Fruit fly (Drosophila melanogaster) whole organism, pupa: Measurements from ENCODE around the gene CG31093.

ENCODE experiments used
- CG10348 ChIP-seq: fragments of 200-800 bp; sonication (Bioruptor generic); IDR thresholded peaks from 2 replicates; pipeline ENCODE4 v1.3.6; 2022; ENCODE audit warnings: missing biosample characterization, missing genetic modification characterization
- CG12605 ChIP-seq: fragments of 200-800 bp; sonication (Bioruptor generic); IDR thresholded peaks from 2 replicates; pipeline ENCODE4 v1.3.6; 2022; ENCODE audit warnings: missing biosample characterization, missing genetic modification characterization
- CG13204 ChIP-seq: fragments of 200-800 bp; sonication (Bioruptor generic); optimal IDR thresholded peaks from 2 replicates; lab custom pipeline; 2018; ENCODE audit warnings: missing biosample characterization, mild to moderate bottlenecking, missing genetic modification characterization, moderate library complexity
- CG14655 ChIP-seq: fragments of 200-800 bp; sonication (Bioruptor generic); optimal IDR thresholded peaks from 3 replicates; lab custom pipeline; 2017; ENCODE audit warnings: mild to moderate bottlenecking, missing biosample characterization, missing genetic modification reagents, missing genetic modification characterization
- CG15710 ChIP-seq: fragments of 200-800 bp; sonication (Bioruptor generic); optimal IDR thresholded peaks from 2 replicates; lab custom pipeline; 2018; ENCODE audit warnings: missing biosample characterization, mild to moderate bottlenecking, missing genetic modification characterization, moderate library complexity
- CG17806 ChIP-seq: fragments of 200-800 bp; sonication (Bioruptor generic); optimal IDR thresholded peaks from 2 replicates; lab custom pipeline; 2018; ENCODE audit warnings: missing biosample characterization, mild to moderate bottlenecking, missing genetic modification characterization, moderate library complexity
- CG32121 ChIP-seq: fragments of 200-800 bp; sonication (Bioruptor generic); IDR thresholded peaks from 2 replicates; pipeline ENCODE4 v1.3.6; 2022; ENCODE audit warnings: missing biosample characterization, missing genetic modification characterization
- CG34367 ChIP-seq: fragments of 200-800 bp; sonication (Bioruptor generic); optimal IDR thresholded peaks from 2 replicates; lab custom pipeline; 2018; ENCODE audit warnings: missing biosample characterization, mild to moderate bottlenecking, missing genetic modification characterization
- CG4496 ChIP-seq: fragments of 200-800 bp; sonication (Bioruptor generic); IDR thresholded peaks from 3 replicates; pipeline ENCODE4 v1.3.6; 2022; ENCODE audit warnings: missing biosample characterization, missing genetic modification characterization
- CG8159 ChIP-seq: fragments of 200-800 bp; sonication (Bioruptor generic); optimal IDR thresholded peaks from 3 replicates; lab custom pipeline; 2018; ENCODE audit warnings: missing biosample characterization, mild to moderate bottlenecking, missing genetic modification characterization, moderate library complexity
- CG8301 ChIP-seq: fragments of 200-800 bp; sonication (Bioruptor generic); optimal IDR thresholded peaks from 2 replicates; lab custom pipeline; 2018; ENCODE audit warnings: missing biosample characterization, mild to moderate bottlenecking, missing genetic modification characterization
- CG9948 ChIP-seq: fragments of 200-800 bp; sonication (Bioruptor generic); optimal IDR thresholded peaks from 2 replicates; lab custom pipeline; 2018; ENCODE audit warnings: missing biosample characterization, mild to moderate bottlenecking, missing genetic modification characterization, moderate library complexity
- D1 ChIP-seq: fragments of 200-800 bp; sonication (Bioruptor generic); optimal IDR thresholded peaks from 2 replicates; lab custom pipeline; 2018; ENCODE audit warnings: missing biosample characterization, mild to moderate bottlenecking, missing genetic modification characterization, moderate library complexity
- EcR ChIP-seq: fragments of 200-800 bp; sonication (Bioruptor generic); optimal IDR thresholded peaks from 3 replicates; lab custom pipeline; 2019; ENCODE audit warnings: missing biosample characterization, missing genetic modification characterization, mild to moderate bottlenecking, moderate library complexity, missing genetic modification reagents
- Ets98B ChIP-seq: fragments of 200-800 bp; sonication (Bioruptor generic); IDR thresholded peaks from 2 replicates; pipeline ENCODE4 v1.3.6; 2022; ENCODE audit warnings: missing biosample characterization, missing genetic modification characterization
- Pif1A ChIP-seq: fragments of 200-800 bp; sonication (Bioruptor generic); optimal IDR thresholded peaks from 3 replicates; lab custom pipeline; 2016; ENCODE audit warnings: missing biosample characterization, missing genetic modification characterization
- Pif1B ChIP-seq: fragments of 200-800 bp; sonication (Bioruptor generic); optimal IDR thresholded peaks from 3 replicates; lab custom pipeline; 2016; ENCODE audit warnings: missing biosample characterization, missing genetic modification characterization
- Snoo ChIP-seq: fragments of 200-800 bp; sonication (Bioruptor generic); optimal IDR thresholded peaks from 3 replicates; lab custom pipeline; 2017; ENCODE audit warnings: missing biosample characterization, mild to moderate bottlenecking, missing genetic modification characterization, inconsistent platforms
- fd96Ca ChIP-seq: fragments of 200-800 bp; sonication (Bioruptor generic); IDR thresholded peaks from 3 replicates; pipeline ENCODE4 v1.3.6; 2022; ENCODE audit warnings: missing biosample characterization, missing genetic modification characterization
- gl ChIP-seq: fragments of 200-800 bp; sonication (Bioruptor generic); optimal IDR thresholded peaks from 2 replicates; lab custom pipeline; 2018; ENCODE audit warnings: missing biosample characterization, mild to moderate bottlenecking, missing genetic modification characterization
- rn ChIP-seq: fragments of 200-800 bp; sonication (Bioruptor generic); IDR thresholded peaks from 2 replicates; pipeline ENCODE4 v1.3.6; 2022; ENCODE audit warnings: missing biosample characterization, missing genetic modification characterization

The CG31093 gene

DNA sequence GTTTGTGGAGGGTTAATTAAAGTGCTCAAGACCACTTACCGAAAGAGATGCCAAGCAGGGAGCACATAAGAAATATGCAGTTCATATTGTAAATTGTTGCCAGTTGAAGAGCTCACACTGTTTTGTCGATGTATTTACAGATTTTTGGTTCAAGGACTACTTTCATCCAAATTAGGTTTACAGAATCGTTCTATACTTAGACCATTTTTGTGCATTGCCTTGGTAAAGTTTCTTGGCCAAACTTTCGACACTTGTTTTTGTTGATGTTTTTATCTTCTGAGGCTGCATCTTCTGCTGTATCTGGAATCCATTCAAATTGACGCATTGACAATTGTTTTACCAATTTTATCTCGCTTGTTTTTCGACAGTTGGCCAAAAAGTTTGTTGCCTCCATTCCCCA is at the start of gene CG31093:
CG31093 (minus strand) TSS at position 101 of the 400 bp plus-strand sequence.
- no peak for TF ChIP-seq rn
- TF ChIP-seq CG10348 (GFP tag; lab: Robert Waterston, UW), result no peak
- no peak for TF ChIP-seq CG32121
- TF ChIP-seq CG34367 (tag; lab: Kevin White, UChicago), result no peak
- no peak for TF ChIP-seq D1 (tag; lab: Kevin White, UChicago)
- TF ChIP-seq CG4496 (GFP tag; lab: Robert Waterston, UW), result no peak
- TF ChIP-seq Snoo (tag; lab: Kevin White, UChicago), result no peak

DNA sequence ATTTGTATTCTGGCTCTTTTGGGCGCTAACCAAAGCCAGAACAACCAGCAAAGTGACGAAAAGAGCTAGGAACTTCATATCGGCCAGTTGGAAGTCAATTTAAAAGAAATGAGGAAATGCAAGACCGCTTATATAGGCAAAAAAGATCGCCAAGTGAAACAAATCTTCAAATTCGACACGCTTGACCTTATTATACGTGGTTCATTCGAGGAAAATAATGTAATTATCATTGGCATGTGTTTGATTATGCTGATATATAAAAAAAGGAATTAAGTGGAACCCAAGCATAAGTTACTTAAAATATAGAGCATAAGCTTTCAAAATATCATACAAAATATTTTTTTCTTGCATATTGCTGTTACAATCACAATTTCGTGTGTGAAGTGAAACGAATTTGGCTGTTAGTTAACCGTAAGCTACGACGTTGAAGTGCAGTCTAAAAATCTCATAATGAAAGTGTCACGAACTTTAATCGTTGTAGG is 41.6 kb upstream of the CG31093 start, which contains the start of the genes Mst57Da and alpha4GT2:
Mst57Da (minus strand) TSS at position 101 of the 482 bp plus-strand sequence.
alpha4GT2 (plus strand) TSS at position 432 of the 482 bp plus-strand sequence.
- TF ChIP-seq fd96Ca (GFP tag; lab: Robert Waterston, UW) (no peak), CG13204 (GFP tag; lab: Kevin White, UChicago) (no peak), D1 (tag; lab: Kevin White, UChicago) (no peak), Snoo (tag; lab: Kevin White, UChicago) (no peak), rn (no peak), Pif1A (GFP tag; lab: Kevin White, UChicago) (no peak), gl (tag; lab: Kevin White, UChicago) (no peak)

DNA sequence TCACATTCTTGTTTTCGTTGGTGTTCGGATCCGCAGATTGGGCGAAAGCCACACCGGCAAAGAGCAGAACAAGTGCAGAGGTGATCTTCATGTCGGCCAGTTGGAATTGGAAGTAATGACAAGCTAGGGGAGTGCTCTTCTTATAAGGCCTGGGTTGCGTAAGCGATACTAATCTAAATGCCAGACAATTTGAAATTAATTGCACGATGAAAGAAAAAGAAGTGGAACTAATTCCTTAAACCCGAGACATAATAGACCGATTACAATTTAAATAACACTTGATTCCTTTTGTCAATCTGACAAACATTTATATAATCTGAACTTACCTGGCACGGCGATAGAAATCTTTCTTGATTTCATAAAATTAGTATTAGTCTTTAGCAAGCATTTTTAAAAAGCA is 40.5 kb upstream of the CG31093 start, which contains the start of gene Mst57Db:
Mst57Db (minus strand) TSS at position 101 of the 400 bp plus-strand sequence.
- TF ChIP-seq fd96Ca (GFP tag; lab: Robert Waterston, UW) (no peak), EcR (GFP tag; lab: Kevin White, UChicago) (no peak), D1 (tag; lab: Kevin White, UChicago) (no peak), gl (tag; lab: Kevin White, UChicago) (no peak), CG14655 (no peak), rn (no peak), CG13204 (GFP tag; lab: Kevin White, UChicago) (no peak), CG15710 (tag; lab: Kevin White, UChicago) (no peak), Pif1B (GFP tag; lab: Kevin White, UChicago) (no peak), CG10348 (GFP tag; lab: Robert Waterston, UW) (no peak), CG4496 (GFP tag; lab: Robert Waterston, UW) (no peak), CG34367 (tag; lab: Kevin White, UChicago) (no peak), CG32121 (no peak), Pif1A (GFP tag; lab: Kevin White, UChicago) (no peak), CG8301 (no peak), Ets98B (GFP tag; lab: Robert Waterston, UW) (no peak), CG8159 (tag; lab: Kevin White, UChicago) (no peak), CG12605 (no peak)

DNA sequence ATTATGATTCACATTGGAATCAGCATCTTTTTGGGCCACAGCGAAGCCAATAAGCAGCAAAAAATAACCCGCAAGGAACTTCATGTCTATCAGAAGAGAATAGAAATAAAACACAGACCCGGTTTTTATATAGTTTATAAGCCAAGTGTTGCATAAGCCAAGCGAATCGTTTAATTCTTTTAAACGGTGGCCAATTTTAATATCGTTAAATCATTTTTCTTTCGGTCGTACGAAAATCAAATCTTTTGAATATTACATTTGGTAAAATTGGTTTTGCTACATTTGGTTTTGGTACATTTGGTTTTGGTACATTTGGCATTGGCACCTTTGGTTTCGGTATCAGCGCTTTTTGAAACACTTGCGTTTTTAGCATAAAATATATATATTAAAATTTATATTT is 39.9 kb upstream of the CG31093 start, which contains the start of gene Sfp96F:
Sfp96F (minus strand) TSS at position 101 of the 400 bp plus-strand sequence.
- TF ChIP-seq rn (no peak), CG32121 (no peak), D1 (tag; lab: Kevin White, UChicago) (no peak), Pif1B (GFP tag; lab: Kevin White, UChicago) (no peak), CG15710 (tag; lab: Kevin White, UChicago) (no peak), CG34367 (tag; lab: Kevin White, UChicago) (no peak), Pif1A (GFP tag; lab: Kevin White, UChicago) (no peak), Ets98B (GFP tag; lab: Robert Waterston, UW) (no peak), CG10348 (GFP tag; lab: Robert Waterston, UW) (no peak), CG9948 (tag; lab: Kevin White, UChicago) (no peak), CG13204 (GFP tag; lab: Kevin White, UChicago) (no peak), CG8159 (tag; lab: Kevin White, UChicago) (no peak), EcR (GFP tag; lab: Kevin White, UChicago) (no peak), CG14655 (no peak), fd96Ca (GFP tag; lab: Robert Waterston, UW) (no peak), Snoo (tag; lab: Kevin White, UChicago) (no peak), gl (tag; lab: Kevin White, UChicago) (no peak)

dm6 chr3R:25829598-25829997 is 39.3 kb upstream of the CG31093 start, which contains the start of gene Mst57Dc:
Mst57Dc (minus strand) TSS chr3R:25829698.
- TF ChIP-seq Pif1B (GFP tag; lab: Kevin White, UChicago) (no peak), CG8301 (no peak), Ets98B (GFP tag; lab: Robert Waterston, UW) (no peak), CG13204 (GFP tag; lab: Kevin White, UChicago) (no peak), CG9948 (tag; lab: Kevin White, UChicago) (no peak), Pif1A (GFP tag; lab: Kevin White, UChicago) (no peak), CG4496 (GFP tag; lab: Robert Waterston, UW) (no peak), CG32121 (no peak), CG34367 (tag; lab: Kevin White, UChicago) (no peak), CG14655 (no peak)

DNA sequence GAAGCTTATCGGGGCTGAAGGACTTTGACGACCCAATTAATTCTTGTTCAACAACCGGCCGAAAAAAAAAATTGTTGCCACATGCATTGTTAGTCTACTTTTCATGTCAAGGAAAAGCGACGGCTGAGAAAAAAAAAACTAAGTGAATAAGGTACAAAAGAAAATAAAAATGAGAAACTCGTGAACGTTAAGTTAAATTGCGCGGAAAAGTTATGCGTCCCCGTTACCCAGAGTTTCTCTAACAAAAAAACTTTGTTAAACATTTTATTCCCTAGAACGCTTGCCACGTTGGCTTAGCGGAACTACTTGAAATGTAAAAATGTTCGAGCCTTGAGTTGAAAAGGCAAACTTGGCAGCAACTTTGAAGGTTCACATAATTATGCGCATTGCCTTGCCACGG is 24.9 kb upstream of the CG31093 start, which contains the start of gene CG14354:
CG14354 (plus strand) TSS at position 301 of the 400 bp plus-strand sequence.
- TF ChIP-seq fd96Ca (GFP tag; lab: Robert Waterston, UW) (no peak), CG17806 (tag; lab: Kevin White, UChicago) (no peak), CG8301 (no peak), Pif1A (GFP tag; lab: Kevin White, UChicago) (no peak), CG8159 (tag; lab: Kevin White, UChicago) (no peak), CG14655 (no peak), CG10348 (GFP tag; lab: Robert Waterston, UW) (no peak), CG32121 (no peak), CG34367 (tag; lab: Kevin White, UChicago) (no peak), Ets98B (GFP tag; lab: Robert Waterston, UW) (no peak), CG13204 (GFP tag; lab: Kevin White, UChicago) (no peak), gl (tag; lab: Kevin White, UChicago) (no peak)
